Fruit fly (Drosophila melanogaster): ENCODE results near the gene CrzR.

DNA sequence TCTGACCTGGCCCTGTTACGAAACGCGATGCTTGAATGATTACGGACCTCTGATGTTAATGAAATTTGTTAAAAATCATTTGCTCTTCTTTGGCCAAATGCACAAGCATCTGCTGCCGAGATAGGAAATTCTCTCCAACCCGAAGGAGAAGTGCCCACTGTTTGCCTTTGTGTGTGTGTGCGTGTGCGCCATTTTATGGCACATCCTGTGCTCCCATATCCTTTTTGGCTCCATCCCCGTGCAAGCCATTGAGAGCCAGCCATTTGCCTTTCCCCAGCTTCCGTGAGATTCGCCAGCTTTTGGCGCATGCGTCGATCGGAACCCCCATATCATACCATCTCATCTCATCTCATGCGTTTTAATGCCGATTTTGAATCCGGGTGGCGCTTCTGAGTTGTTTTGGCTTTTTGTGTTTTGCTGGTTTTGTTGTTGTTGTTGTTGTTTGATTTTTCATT is 55.2 kb downstream of the CrzR start, which contains the start of gene CG4328:
- TF ChIP-seq Hr39 (GFP tag; optimal IDR thresholded peaks at IDR 0.05), result no peak
- TF ChIP-seq svp (GFP tag), result no peak
- TF ChIP-seq Smox (GFP tag; optimal IDR thresholded peaks at IDR 0.05), result no peak
- no peak for TF ChIP-seq Sox102F (GFP tag; optimal IDR thresholded peaks at IDR 0.05)
- no peak for TF ChIP-seq CG16779 (tag; optimal IDR thresholded peaks at IDR 0.05)
- no peak for TF ChIP-seq Sox15 (GFP tag; optimal IDR thresholded peaks at IDR 0.05)
- TF ChIP-seq CG10631 (GFP tag; optimal IDR thresholded peaks at IDR 0.05), result no peak
- TF ChIP-seq CG34406 (GFP tag; optimal IDR thresholded peaks at IDR 0.05), result no peak
- TF ChIP-seq fkh (GFP tag; optimal IDR thresholded peaks at IDR 0.05), result no peak
- no peak for TF ChIP-seq CG11294 (GFP tag; IDR thresholded peaks at IDR 0.05)
- no peak for TF ChIP-seq CG7368 (GFP tag; optimal IDR thresholded peaks at IDR 0.05)
- TF ChIP-seq pdm3 (GFP tag; optimal IDR thresholded peaks at IDR 0.05), result no peak
- TF ChIP-seq fd59A (GFP tag; optimal IDR thresholded peaks at IDR 0.05), result no peak
- no peak for TF ChIP-seq dac (GFP tag; optimal IDR thresholded peaks at IDR 0.05)
